Worm (Caenorhabditis elegans): ENCODE measurements around the gene ugt-50.

ugt-50 gene

ce11 chrX:12664987-12665451 lies 26.4 kb upstream of the ugt-50 start (continued):
- no peak for TF ChIP-seq aly-2 (tag; optimal IDR thresholded peaks at IDR 0.05)
- TF ChIP-seq nhr-129 (tag; optimal IDR thresholded peaks at IDR 0.05): peak; percentile 88
- no peak for TF ChIP-seq ceh-82 (tag; optimal IDR thresholded peaks at IDR 0.05)
- peak; percentile 48 for TF ChIP-seq gmeb-1 (tag; optimal IDR thresholded peaks at IDR 0.05)
- TF ChIP-seq crh-2 (tag; optimal IDR thresholded peaks at IDR 0.05): peak; percentile 57
- TF ChIP-seq nhr-10 (tag; optimal IDR thresholded peaks at IDR 0.05): no peak
- peak; percentile 37 for TF ChIP-seq blmp-1 (tag; optimal IDR thresholded peaks at IDR 0.05; ENCODE audit: insufficient read depth)
- no peak for TF ChIP-seq unc-62 (GFP tag; optimal IDR thresholded peaks at IDR 0.05)
- TF ChIP-seq zag-1 (tag; optimal IDR thresholded peaks at IDR 0.05): peak; percentile 25
- no peak for TF ChIP-seq R02D3.7 (tag; optimal IDR thresholded peaks at IDR 0.05)
- TF ChIP-seq ZK546.5 (tag; optimal IDR thresholded peaks at IDR 0.05): no peak
- TF ChIP-seq nhr-12 (tag; optimal IDR thresholded peaks at IDR 0.05): no peak
- TF ChIP-seq mbf-1 (tag; optimal IDR thresholded peaks at IDR 0.05): no peak
- peak; percentile 72 for TF ChIP-seq fos-1 (tag; optimal IDR thresholded peaks at IDR 0.05)
- no peak for TF ChIP-seq ztf-4 (tag; optimal IDR thresholded peaks at IDR 0.05)
- peak; percentile 84 for TF ChIP-seq Y55F3AM.14 (GFP tag; optimal IDR thresholded peaks at IDR 0.05)
- TF ChIP-seq mdl-1 (tag; optimal IDR thresholded peaks at IDR 0.05): peak; percentile 11 to 48

- TF ChIP-seq zag-1 (tag; optimal IDR thresholded peaks at IDR 0.05): no peak
- peak; percentile 33 for TF ChIP-seq nhr-129 (tag; optimal IDR thresholded peaks at IDR 0.05)
- peak; percentile 37 for TF ChIP-seq ama-1 (optimal IDR thresholded peaks at IDR 0.05)
- TF ChIP-seq lin-11 (tag; optimal IDR thresholded peaks at IDR 0.05): no peak
These were observed 25.6 kb upstream of the ugt-50 start for ce11 chrX:12665799-12666198.

DNA sequence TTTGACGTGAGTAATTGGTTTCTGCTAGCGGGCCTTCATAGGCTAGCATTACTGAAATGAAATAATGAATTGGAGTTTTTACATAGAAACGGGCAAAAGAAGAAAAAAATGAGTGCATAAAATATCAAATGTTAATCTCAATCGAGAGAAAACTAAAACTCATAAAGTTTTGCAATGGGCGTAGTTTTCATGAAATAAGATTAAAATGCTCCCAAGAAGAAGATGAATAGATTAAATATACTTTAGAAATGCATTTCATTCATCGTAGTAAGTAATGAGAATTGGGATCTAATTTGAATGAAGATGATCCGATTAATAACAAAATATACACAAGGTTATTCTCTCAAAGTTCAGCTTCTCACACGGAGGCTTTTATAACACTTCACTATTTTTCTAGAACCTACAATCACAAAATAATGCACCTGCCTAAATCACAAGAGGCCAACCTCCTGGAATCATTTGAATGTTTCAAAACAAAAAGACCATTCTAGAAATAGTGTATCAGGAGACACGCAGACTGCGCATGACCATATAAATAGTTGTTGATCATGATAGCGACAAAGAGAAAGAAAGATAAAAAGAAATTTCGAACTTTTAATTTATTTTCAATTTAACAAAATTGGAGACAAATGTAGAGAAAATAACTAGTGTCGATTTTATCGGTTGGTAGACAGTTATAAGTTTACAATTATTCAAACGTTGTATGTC lies 23.4 kb upstream of the ugt-50 start, which contains the start of gene nhr-17:
TSS of gene nhr-17 (minus strand) at position 51 of the 708 bp plus-strand sequence.
- TF ChIP-seq lsy-2 (tag; optimal IDR thresholded peaks at IDR 0.05): peak in 1 of 2 experiments; percentile 47
- TF ChIP-seq ztf-1 (GFP tag; conservative IDR thresholded peaks at IDR 0.05): no peak
- no peak for TF ChIP-seq ZK546.5 (tag; optimal IDR thresholded peaks at IDR 0.05)
- TF ChIP-seq nhr-25 (tag; optimal IDR thresholded peaks at IDR 0.05): peak; percentile 25
- TF ChIP-seq F13H6.1 (tag; optimal IDR thresholded peaks at IDR 0.05): no peak
- TF ChIP-seq aly-2 (tag; optimal IDR thresholded peaks at IDR 0.05): no peak
- TF ChIP-seq zag-1 (tag; optimal IDR thresholded peaks at IDR 0.05): no peak
- no peak for TF ChIP-seq nhr-237 (tag; optimal IDR thresholded peaks at IDR 0.05)
- TF ChIP-seq nhr-129 (tag; optimal IDR thresholded peaks at IDR 0.05): peak; percentile 37
- peak; percentile 30 for TF ChIP-seq sma-3 (GFP tag; optimal IDR thresholded peaks at IDR 0.05)
- no peak for TF ChIP-seq peb-1 (tag; optimal IDR thresholded peaks at IDR 0.05)
- peak; percentile 29 for TF ChIP-seq C34F6.9 (tag; optimal IDR thresholded peaks at IDR 0.05)
- TF ChIP-seq lin-13 (GFP tag; optimal IDR thresholded peaks at IDR 0.05): no peak
- no peak for TF ChIP-seq lin-39 (tag; optimal IDR thresholded peaks at IDR 0.05)
- no peak for TF ChIP-seq ama-1 (optimal IDR thresholded peaks at IDR 0.05)
- no peak for TF ChIP-seq alr-1 (tag; optimal IDR thresholded peaks at IDR 0.05)
- TF ChIP-seq ztf-11 (tag; optimal IDR thresholded peaks at IDR 0.05): no peak
- no peak for TF ChIP-seq nhr-77 (tag; optimal IDR thresholded peaks at IDR 0.05)
- peak; percentile 58 for TF ChIP-seq crh-2 (tag; optimal IDR thresholded peaks at IDR 0.05)
- TF ChIP-seq elt-3 (tag; optimal IDR thresholded peaks at IDR 0.05): no peak
- no peak for TF ChIP-seq nhr-11 (tag; optimal IDR thresholded peaks at IDR 0.05)
- TF ChIP-seq unc-39 (tag; optimal IDR thresholded peaks at IDR 0.05): no peak
- TF ChIP-seq fos-1 (tag; optimal IDR thresholded peaks at IDR 0.05): peak; percentile 11
- no peak for TF ChIP-seq nhr-12 (tag; optimal IDR thresholded peaks at IDR 0.05)
- no peak for TF ChIP-seq nhr-23 (tag; optimal IDR thresholded peaks at IDR 0.05)
- TF ChIP-seq blmp-1 (tag; optimal IDR thresholded peaks at IDR 0.05; ENCODE audit: insufficient read depth): no peak
- TF ChIP-seq snpc-4 (tag; optimal IDR thresholded peaks at IDR 0.05): no peak
- TF ChIP-seq Y55F3AM.14 (GFP tag; optimal IDR thresholded peaks at IDR 0.05): no peak
- TF ChIP-seq lin-11 (tag; optimal IDR thresholded peaks at IDR 0.05): no peak
- TF ChIP-seq ceh-82 (tag; optimal IDR thresholded peaks at IDR 0.05): no peak
- no peak for TF ChIP-seq nhr-10 (tag; optimal IDR thresholded peaks at IDR 0.05)
- TF ChIP-seq egl-27 (tag; optimal IDR thresholded peaks at IDR 0.05): no peak
- TF ChIP-seq gmeb-1 (tag; optimal IDR thresholded peaks at IDR 0.05): peak; percentile 22
- TF ChIP-seq sem-4 (tag; optimal IDR thresholded peaks at IDR 0.05): no peak
- no peak for TF ChIP-seq elt-1 (tag; optimal IDR thresholded peaks at IDR 0.05)
- TF ChIP-seq sma-9 (GFP tag; optimal IDR thresholded peaks at IDR 0.05): no peak
- no peak for TF ChIP-seq sma-9 (tag; optimal IDR thresholded peaks at IDR 0.05)
- TF ChIP-seq ceh-16 (tag; optimal IDR thresholded peaks at IDR 0.05): no peak
- peak; percentile 40 for TF ChIP-seq ztf-4 (tag; optimal IDR thresholded peaks at IDR 0.05)
- no peak for TF ChIP-seq mdl-1 (tag; optimal IDR thresholded peaks at IDR 0.05)
- no peak for TF ChIP-seq R02D3.7 (tag; optimal IDR thresholded peaks at IDR 0.05)
- no peak for TF ChIP-seq dmd-4 (tag; optimal IDR thresholded peaks at IDR 0.05)
- TF ChIP-seq unc-55 (GFP tag; optimal IDR thresholded peaks at IDR 0.05): no peak
- TF ChIP-seq mab-5 (tag; optimal IDR thresholded peaks at IDR 0.05): no peak
- TF ChIP-seq skn-1 (tag; optimal IDR thresholded peaks at IDR 0.05): no peak
- TF ChIP-seq mbf-1 (tag; optimal IDR thresholded peaks at IDR 0.05): no peak

All from whole organism, L2 larva.